Worm (Caenorhabditis elegans): ENCODE results near the gene srg-31.

srg-31 gene

ce11 chrV:6956237-6956636 is 2.5 kb upstream of the srg-31 start, which contains the start of gene mec-1:
TSS of gene mec-1 (plus strand) at chrV:6956537.
- no peak for TF ChIP-seq unc-62 (GFP tag; optimal IDR thresholded peaks at IDR 0.05)
- no peak for TF ChIP-seq pbrm-1 (GFP tag; IDR thresholded peaks at IDR 0.05)
- no peak for TF ChIP-seq egrh-3 (GFP tag; IDR thresholded peaks at IDR 0.05)
- TF ChIP-seq F49E8.2 (tag; optimal IDR thresholded peaks at IDR 0.05; ENCODE audit: insufficient read depth) = no peak
- TF ChIP-seq athp-1 (tag; optimal IDR thresholded peaks at IDR 0.05) = no peak
- no peak for TF ChIP-seq nhr-27 (tag; optimal IDR thresholded peaks at IDR 0.05)
- no peak for TF ChIP-seq attf-6 (GFP tag; IDR thresholded peaks at IDR 0.05)
- TF ChIP-seq madf-6 (GFP tag; IDR thresholded peaks at IDR 0.05) = no peak
- TF ChIP-seq madf-3 (GFP tag; IDR thresholded peaks at IDR 0.05) = no peak

ce11 chrV:6951306-6951705 is 2.4 kb downstream of the srg-31 start, which contains the start of gene T07H8.11:
TSS of gene T07H8.11 (minus strand) at chrV:6951406.
- TF ChIP-seq ceh-79 (tag; optimal IDR thresholded peaks at IDR 0.05) (no peak), ztf-25 (GFP tag; IDR thresholded peaks at IDR 0.05) (no peak), ceh-91 (GFP tag; IDR thresholded peaks at IDR 0.05) (no peak), ZK185.1 (tag; optimal IDR thresholded peaks at IDR 0.05; ENCODE audit: poor library complexity, severe bottlenecking) (no peak), unc-62 (GFP tag; optimal IDR thresholded peaks at IDR 0.05) (no peak), T26A5.8 (tag; optimal IDR thresholded peaks at IDR 0.05) (no peak), dox-1 (GFP tag; IDR thresholded peaks at IDR 0.05) (no peak), ceh-58 (GFP tag; IDR thresholded peaks at IDR 0.05) (no peak), sdz-38 (tag; optimal IDR thresholded peaks at IDR 0.05) (no peak), egrh-3 (GFP tag; IDR thresholded peaks at IDR 0.05) (no peak), madf-6 (GFP tag; IDR thresholded peaks at IDR 0.05) (no peak), repo-1 (tag; optimal IDR thresholded peaks at IDR 0.05) (no peak)

- TF ChIP-seq D2030.7 (GFP tag; IDR thresholded peaks at IDR 0.05) = no peak
Measured at ce11 chrV:6949770-6950169, 3.9 kb downstream of the srg-31 start, which contains the start of gene Y57E12B.11. TSS of gene Y57E12B.11 (minus strand) at chrV:6949870.

- no peak for TF ChIP-seq nhr-179 (tag; optimal IDR thresholded peaks at IDR 0.05)
- TF ChIP-seq ztf-3 (GFP tag; optimal IDR thresholded peaks at IDR 0.05) = no peak
- no peak for TF ChIP-seq B0019.2 (GFP tag; conservative IDR thresholded peaks at IDR 0.05)
- no peak for TF ChIP-seq nfya-1 (tag; optimal IDR thresholded peaks at IDR 0.05; ENCODE audit: borderline replicate concordance, insufficient read depth)
- no peak for TF ChIP-seq atf-7 (tag; optimal IDR thresholded peaks at IDR 0.05)
- TF ChIP-seq nfya-2 (GFP tag; IDR thresholded peaks at IDR 0.05) = no peak
- TF ChIP-seq rcor-1 (GFP tag; IDR thresholded peaks at IDR 0.05) = no peak
- no peak for TF ChIP-seq F37B4.10 (GFP tag; IDR thresholded peaks at IDR 0.05)
- no peak for TF ChIP-seq let-526 (GFP tag; IDR thresholded peaks at IDR 0.05)
- TF ChIP-seq madf-10 (tag; optimal IDR thresholded peaks at IDR 0.05) = no peak
- no peak for TF ChIP-seq Y56A3A.18 (GFP tag; IDR thresholded peaks at IDR 0.05)
- TF ChIP-seq tbx-9 (tag; optimal IDR thresholded peaks at IDR 0.05; ENCODE audit: borderline replicate concordance) = no peak
- no peak for TF ChIP-seq F39B2.1 (GFP tag; IDR thresholded peaks at IDR 0.05)
- no peak for TF ChIP-seq sdz-38 (tag; optimal IDR thresholded peaks at IDR 0.05)
Measured at ce11 chrV:6948225-6948624, 5.5 kb downstream of the srg-31 start, which contains the start of gene Y57E12B.1. TSS of gene Y57E12B.1 (plus strand) at chrV:6948525.

- TF ChIP-seq Y53F4B.3 (GFP tag; IDR thresholded peaks at IDR 0.05) = no peak
- TF ChIP-seq aptf-2 (GFP tag; conservative IDR thresholded peaks at IDR 0.05) = no peak
- TF ChIP-seq ceh-79 (tag; optimal IDR thresholded peaks at IDR 0.05) = no peak
- no peak for TF ChIP-seq snpc-4 (GFP tag; optimal IDR thresholded peaks at IDR 0.05)
- TF ChIP-seq snpc-4 (tag; optimal IDR thresholded peaks at IDR 0.05) = no peak
- no peak for TF ChIP-seq Y95B8A.8 (GFP tag; IDR thresholded peaks at IDR 0.05)
- TF ChIP-seq mes-4 (tag; optimal IDR thresholded peaks at IDR 0.05) = no peak
- no peak for TF ChIP-seq ama-1 (optimal IDR thresholded peaks at IDR 0.05)
- no peak for TF ChIP-seq ama-1 (GFP tag; optimal IDR thresholded peaks at IDR 0.05)
- no peak for TF ChIP-seq zfh-2 (GFP tag; conservative IDR thresholded peaks at IDR 0.05)
- TF ChIP-seq ZK185.1 (tag; optimal IDR thresholded peaks at IDR 0.05; ENCODE audit: poor library complexity, severe bottlenecking) = no peak
- TF ChIP-seq akir-1 (GFP tag; optimal IDR thresholded peaks at IDR 0.05) = no peak
- no peak for TF ChIP-seq snpc-1.3 (tag; optimal IDR thresholded peaks at IDR 0.05; ENCODE audit: insufficient read depth)
- TF ChIP-seq lin-35 (GFP tag; optimal IDR thresholded peaks at IDR 0.05) = no peak
Measured at ce11 chrV:6947442-6947841, 6.3 kb downstream of the srg-31 start, which contains the start of gene Y57E12B.4. TSS of gene Y57E12B.4 (minus strand) at chrV:6947542.

Measured in whole organism, young adult.